Worm (Caenorhabditis elegans) whole organism, L2 larva: ENCODE measurements around the gene gst-41.

ENCODE experiments used
- R02D3.7 ChIP-seq: fragments of 150-350 bp; optimal IDR thresholded peaks from 2 replicates; lab custom pipeline; 2014; ENCODE audit warnings: missing biosample characterization, missing genetic modification characterization
- Y55F3AM.14 ChIP-seq: fragments of 200-800 bp; sonication (Bioruptor generic); optimal IDR thresholded peaks from 2 replicates; lab custom pipeline; 2018; ENCODE audit warnings: mild to moderate bottlenecking, missing genetic modification characterization, missing compliant biosample characterization
- aly-2 ChIP-seq: fragments of 150-350 bp; optimal IDR thresholded peaks from 2 replicates; lab custom pipeline; 2014; ENCODE audit warnings: missing biosample characterization, missing genetic modification characterization
- dmd-4 ChIP-seq: sonication (generic microtip); optimal IDR thresholded peaks from 2 replicates; lab custom pipeline; 2017; ENCODE audit warnings: missing biosample characterization, missing genetic modification characterization
- elt-1 ChIP-seq: fragments of 150-350 bp; optimal IDR thresholded peaks from 2 replicates; lab custom pipeline; 2014; ENCODE audit warnings: missing biosample characterization, missing genetic modification characterization
- gmeb-1 ChIP-seq: fragments of 150-350 bp; optimal IDR thresholded peaks from 2 replicates; lab custom pipeline; 2014; ENCODE audit warnings: missing biosample characterization, missing genetic modification characterization
- nhr-11 ChIP-seq: fragments of 150-350 bp; optimal IDR thresholded peaks from 2 replicates; lab custom pipeline; 2014; ENCODE audit warnings: missing biosample characterization, missing genetic modification characterization
- nhr-12 ChIP-seq: fragments of 150-350 bp; optimal IDR thresholded peaks from 2 replicates; lab custom pipeline; 2014; ENCODE audit warnings: missing biosample characterization, missing genetic modification characterization
- nhr-237 ChIP-seq: fragments of 150-350 bp; optimal IDR thresholded peaks from 2 replicates; lab custom pipeline; 2014; ENCODE audit warnings: missing biosample characterization, missing genetic modification characterization
- nhr-77 ChIP-seq: fragments of 150-350 bp; optimal IDR thresholded peaks from 2 replicates; lab custom pipeline; 2014; ENCODE audit warnings: missing biosample characterization, missing genetic modification characterization
- skn-1 ChIP-seq: sonication (generic microtip); optimal IDR thresholded peaks from 2 replicates; lab custom pipeline; 2017; ENCODE audit warnings: missing biosample characterization, missing genetic modification characterization
- unc-39 ChIP-seq: fragments of 150-350 bp; optimal IDR thresholded peaks from 2 replicates; lab custom pipeline; 2014; ENCODE audit warnings: missing biosample characterization, missing genetic modification characterization
- unc-62 ChIP-seq: fragments of 150-350 bp; optimal IDR thresholded peaks from 2 replicates; lab custom pipeline; 2014; ENCODE audit warnings: missing biosample characterization, missing genetic modification reagents, missing genetic modification characterization
- ztf-11 ChIP-seq: sonication (generic microtip); optimal IDR thresholded peaks from 2 replicates; lab custom pipeline; 2017; ENCODE audit warnings: missing biosample characterization, missing genetic modification characterization

DNA sequence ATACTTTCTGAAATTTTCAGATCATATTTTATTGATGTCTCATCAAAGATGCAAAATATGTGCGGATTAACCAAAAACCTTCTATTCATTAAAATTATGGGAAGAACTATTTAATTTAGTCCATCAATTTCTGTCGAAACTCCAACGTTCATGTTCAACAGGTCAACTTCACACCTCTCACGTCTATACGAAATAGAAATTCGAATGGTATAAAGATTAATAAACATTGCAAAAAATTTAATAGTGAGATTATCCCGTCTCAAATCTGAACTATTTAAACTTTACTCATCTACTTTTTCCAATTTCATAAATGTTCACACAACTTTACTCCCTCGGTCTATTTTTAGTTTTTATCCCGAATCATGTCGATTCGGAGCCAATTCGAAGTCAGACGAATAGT is 10.5 kb upstream of the gst-41 start, which contains the start of gene R13D7.2:
- no peak for TF ChIP-seq aly-2
- TF ChIP-seq R02D3.7 (tag; lab: Kevin White, UChicago), result no peak
- no peak for TF ChIP-seq ztf-11
- no peak for TF ChIP-seq unc-62
- TF ChIP-seq nhr-11 (tag; lab: Kevin White, UChicago), result no peak
- TF ChIP-seq dmd-4 (tag; lab: Kevin White, UChicago), result no peak
- TF ChIP-seq Y55F3AM.14 (GFP tag; lab: Kevin White, UChicago), result no peak
- TF ChIP-seq nhr-237 (tag; lab: Kevin White, UChicago), result no peak
- TF ChIP-seq skn-1 (tag; lab: Kevin White, UChicago), result no peak
- TF ChIP-seq nhr-77 (tag; lab: Kevin White, UChicago), result no peak
- TF ChIP-seq elt-1, result no peak
- no peak for TF ChIP-seq gmeb-1 (tag; lab: Kevin White, UChicago)
- no peak for TF ChIP-seq nhr-12 (tag; lab: Kevin White, UChicago)
- TF ChIP-seq unc-39, result no peak
